Worm (Caenorhabditis elegans) whole organism, early embryonic: ENCODE results near the gene Y55F3C.10.

ENCODE experiments used
- B0310.2 ChIP-seq: sonication (generic microtip); optimal IDR thresholded peaks from 2 replicates; lab custom pipeline; 2016; ENCODE audit warnings: mild to moderate bottlenecking, missing genetic modification characterization, missing compliant biosample characterization
- ama-1 ChIP-seq: fragments of 150-350 bp; optimal IDR thresholded peaks from 2 replicates; lab custom pipeline; 2014
- ceh-36 ChIP-seq: sonication (generic microtip); optimal IDR thresholded peaks from 2 replicates; lab custom pipeline; 2016; ENCODE audit warnings: missing genetic modification characterization, inconsistent platforms, missing compliant biosample characterization
- flt-1 ChIP-seq: fragments of 200-800 bp; sonication (Bioruptor generic); IDR thresholded peaks from 2 replicates; pipeline ENCODE4 v1.3.6; 2022; ENCODE audit warnings: missing genetic modification characterization, missing compliant biosample characterization
- hmbx-1 ChIP-seq: sonication (generic microtip); optimal IDR thresholded peaks from 2 replicates; lab custom pipeline; 2016; ENCODE audit warnings: mild to moderate bottlenecking, missing genetic modification characterization, missing compliant biosample characterization
- hnd-1 ChIP-seq: sonication (generic microtip); optimal IDR thresholded peaks from 2 replicates; lab custom pipeline; 2016; ENCODE audit warnings: missing genetic modification characterization, missing compliant biosample characterization
- pes-1 ChIP-seq: fragments of 200-800 bp; sonication (Bioruptor generic); IDR thresholded peaks from 2 replicates; pipeline ENCODE4 v1.3.6; 2022; ENCODE audit warnings: missing genetic modification reagents, missing genetic modification characterization, missing compliant biosample characterization
- scrt-1 ChIP-seq: fragments of 200-800 bp; sonication (Bioruptor generic); IDR thresholded peaks from 2 replicates; pipeline ENCODE4 v1.3.6; 2022; ENCODE audit warnings: missing genetic modification characterization, missing compliant biosample characterization
- sea-1 ChIP-seq: fragments of 200-800 bp; sonication (Bioruptor generic); conservative IDR thresholded peaks from 2 replicates; pipeline ENCODE4 v1.3.6; 2022; ENCODE audit warnings: missing genetic modification characterization, missing compliant biosample characterization

ce11 chrIV:736447-736846, 17.2 kb upstream of the Y55F3C.10 start, which contains the start of gene kvs-5:
- TF ChIP-seq pes-1 (no peak), scrt-1 (no peak), ama-1 (lab: Kevin White, UChicago) (no peak), B0310.2 (tag; lab: Kevin White, UChicago) (no peak), ceh-36 (tag; lab: Kevin White, UChicago) (no peak), hmbx-1 (tag; lab: Kevin White, UChicago) (no peak), hnd-1 (tag; lab: Kevin White, UChicago) (no peak), sea-1 (GFP tag; lab: Robert Waterston, UW) (no peak), flt-1 (GFP tag; lab: Robert Waterston, UW) (no peak)
